Worm (Caenorhabditis elegans) whole organism, L1 larva: ENCODE results near the gene copb-1.

Experiments used
- ama-1 ChIP-seq: fragments of 150-350 bp; optimal IDR thresholded peaks from 2 replicates; lab custom pipeline; 2014
- dpl-1 ChIP-seq, 3 experiments: fragments of 150-350 bp in 2 of 3; sonication (generic microtip) in 1 of 3; optimal IDR thresholded peaks; 2 replicates each; lab custom pipeline; 2014 to 2017; ENCODE audit warnings: missing biosample characterization in 3 of 3, missing genetic modification characterization in 3 of 3, missing genetic modification reagents in 3 of 3
- isw-1 ChIP-seq: fragments of 200-800 bp; sonication (Bioruptor generic); IDR thresholded peaks from 2 replicates; pipeline ENCODE4 v1.3.6; 2022; ENCODE audit warnings: missing genetic modification characterization, missing compliant biosample characterization

ce11 chrII:3096857-3097256 is 18.3 kb downstream of the copb-1 start, which contains the start of gene Y25C1A.14:
- no peak for TF ChIP-seq ama-1
- TF ChIP-seq isw-1 (GFP tag; lab: Robert Waterston, UW) = no peak
- TF ChIP-seq dpl-1 (GFP tag; optimal IDR thresholded peaks at IDR 0.05; lab: Kevin White, UChicago) = no peak
